Worm (Caenorhabditis elegans) whole organism, mixed stage, embryonic: ENCODE data around the gene atrn-1.

Source experiments
- M03D4.4 ChIP-seq: sonication (generic microtip); optimal IDR thresholded peaks from 2 replicates; lab custom pipeline; 2017; ENCODE audit warnings: mild to moderate bottlenecking, missing genetic modification characterization, missing compliant biosample characterization
- bed-3 ChIP-seq: fragments of 200-800 bp; sonication (Bioruptor generic); optimal IDR thresholded peaks from 3 replicates; lab custom pipeline; 2018; ENCODE audit warnings: mild to moderate bottlenecking, missing genetic modification characterization, moderate library complexity, missing compliant biosample characterization
- ceh-39 ChIP-seq: fragments of 150-350 bp; optimal IDR thresholded peaks from 2 replicates; lab custom pipeline; 2014; ENCODE audit warnings: missing biosample characterization, missing genetic modification characterization
- ceh-43 ChIP-seq: fragments of 200-800 bp; sonication (Bioruptor generic); optimal IDR thresholded peaks from 2 replicates; lab custom pipeline; 2018; ENCODE audit warnings: mild to moderate bottlenecking, missing genetic modification characterization, moderate library complexity, missing compliant biosample characterization
- ceh-83 ChIP-seq: fragments of 200-800 bp; sonication (Bioruptor generic); optimal IDR thresholded peaks from 2 replicates; lab custom pipeline; 2018; ENCODE audit warnings: mild to moderate bottlenecking, missing genetic modification characterization, missing compliant biosample characterization
- ces-1 ChIP-seq: fragments of 150-350 bp; optimal IDR thresholded peaks from 2 replicates; lab custom pipeline; 2014; ENCODE audit warnings: missing biosample characterization, missing genetic modification reagents, missing genetic modification characterization
- cnd-1 ChIP-seq: fragments of 200-800 bp; sonication (Bioruptor generic); optimal IDR thresholded peaks from 2 replicates; lab custom pipeline; 2018; ENCODE audit warnings: mild to moderate bottlenecking, missing genetic modification characterization, missing compliant biosample characterization
- drap-1 ChIP-seq: fragments of 200-800 bp; sonication (Bioruptor generic); optimal IDR thresholded peaks from 3 replicates; lab custom pipeline; 2018; ENCODE audit warnings: mild to moderate bottlenecking, missing genetic modification characterization, missing compliant biosample characterization
- elt-1 ChIP-seq: sonication (generic microtip); optimal IDR thresholded peaks from 2 replicates; lab custom pipeline; 2017; ENCODE audit warnings: missing genetic modification characterization, mild to moderate bottlenecking, missing compliant biosample characterization, antibody characterized with exemption, moderate library complexity, borderline replicate concordance; ENCODE audit not compliant: insufficient read depth
- elt-3 ChIP-seq: fragments of 150-350 bp; optimal IDR thresholded peaks from 2 replicates; lab custom pipeline; 2014; ENCODE audit warnings: missing biosample characterization, missing genetic modification characterization
- flh-1 ChIP-seq: fragments of 200-800 bp; sonication (Bioruptor generic); optimal IDR thresholded peaks from 2 replicates; lab custom pipeline; 2018; ENCODE audit warnings: mild to moderate bottlenecking, missing genetic modification characterization, moderate library complexity, missing compliant biosample characterization
- hlh-1 ChIP-seq: fragments of 150-350 bp; optimal IDR thresholded peaks from 2 replicates; lab custom pipeline; 2014; ENCODE audit warnings: missing biosample characterization, missing genetic modification reagents, missing genetic modification characterization
- lin-13 ChIP-seq: fragments of 150-350 bp; optimal IDR thresholded peaks from 2 replicates; lab custom pipeline; 2014; ENCODE audit warnings: missing biosample characterization, missing genetic modification characterization
- lin-32 ChIP-seq: fragments of 200-800 bp; sonication (Bioruptor generic); optimal IDR thresholded peaks from 2 replicates; lab custom pipeline; 2018; ENCODE audit warnings: mild to moderate bottlenecking, missing genetic modification characterization, missing compliant biosample characterization
- lsy-2 ChIP-seq: fragments of 150-350 bp; optimal IDR thresholded peaks from 2 replicates; lab custom pipeline; 2014; ENCODE audit warnings: missing biosample characterization, missing genetic modification characterization
- mab-5 ChIP-seq: fragments of 150-350 bp; optimal IDR thresholded peaks from 2 replicates; lab custom pipeline; 2014; ENCODE audit warnings: missing biosample characterization, missing genetic modification characterization
- mep-1 ChIP-seq: fragments of 150-350 bp; optimal IDR thresholded peaks from 2 replicates; lab custom pipeline; 2017; ENCODE audit warnings: missing biosample characterization, missing genetic modification reagents, missing genetic modification characterization, inconsistent platforms
- nhr-2 ChIP-seq: fragments of 150-350 bp; optimal IDR thresholded peaks from 2 replicates; lab custom pipeline; 2014; ENCODE audit warnings: missing biosample characterization, missing genetic modification characterization
- nhr-237 ChIP-seq: fragments of 150-350 bp; optimal IDR thresholded peaks from 2 replicates; lab custom pipeline; 2014; ENCODE audit warnings: missing biosample characterization, missing genetic modification characterization
- nhr-28 ChIP-seq: fragments of 150-350 bp; optimal IDR thresholded peaks from 2 replicates; lab custom pipeline; 2014; ENCODE audit warnings: missing biosample characterization, missing genetic modification characterization
- nhr-76 ChIP-seq: sonication (generic microtip); optimal IDR thresholded peaks from 2 replicates; lab custom pipeline; 2017; ENCODE audit warnings: missing biosample characterization, missing genetic modification characterization
- pha-4 ChIP-seq: fragments of 150-350 bp; optimal IDR thresholded peaks from 2 replicates; lab custom pipeline; 2018; ENCODE audit warnings: missing biosample characterization, missing genetic modification reagents, missing genetic modification characterization
- sem-2 ChIP-seq: fragments of 200-800 bp; sonication (Bioruptor generic); optimal IDR thresholded peaks from 2 replicates; lab custom pipeline; 2018; ENCODE audit warnings: mild to moderate bottlenecking, missing genetic modification characterization, missing compliant biosample characterization
- snpc-4 ChIP-seq: fragments of 150-350 bp; optimal IDR thresholded peaks from 2 replicates; lab custom pipeline; 2014; ENCODE audit warnings: missing biosample characterization, missing genetic modification characterization
- sptf-1 ChIP-seq: sonication (generic microtip); optimal IDR thresholded peaks from 2 replicates; lab custom pipeline; 2017; ENCODE audit warnings: mild to moderate bottlenecking, missing genetic modification characterization, moderate library complexity, missing compliant biosample characterization
- unc-120 ChIP-seq: sonication (generic microtip); optimal IDR thresholded peaks from 2 replicates; lab custom pipeline; 2017; ENCODE audit warnings: missing genetic modification characterization, missing compliant biosample characterization; ENCODE audit not compliant: poor library complexity, severe bottlenecking
- unc-39 ChIP-seq: fragments of 150-350 bp; optimal IDR thresholded peaks from 2 replicates; lab custom pipeline; 2014; ENCODE audit warnings: missing biosample characterization, missing genetic modification characterization
- unc-62 ChIP-seq: fragments of 150-350 bp; optimal IDR thresholded peaks from 2 replicates; lab custom pipeline; 2014; ENCODE audit warnings: missing biosample characterization, missing genetic modification reagents, missing genetic modification characterization

The atrn-1 gene

ce11 chrX:14674028-14674427, 37.4 kb upstream of the atrn-1 start, which contains the start of gene slt-1:
TSS of gene slt-1 (plus strand) at chrX:14674328.
- TF ChIP-seq unc-120 (tag; lab: Kevin White, UChicago), result peak; percentile 32
- TF ChIP-seq elt-1 (tag; lab: Kevin White, UChicago), result no peak
- TF ChIP-seq cnd-1, result no peak
- TF ChIP-seq sem-2 (GFP tag; lab: Kevin White, UChicago), result no peak

- TF ChIP-seq ceh-83 (GFP tag; lab: Kevin White, UChicago) (no peak), ceh-43 (GFP tag; lab: Kevin White, UChicago) (no peak), lsy-2 (tag; lab: Kevin White, UChicago) (no peak), sptf-1 (no peak), nhr-28 (tag; lab: Kevin White, UChicago) (no peak), elt-3 (tag; lab: Kevin White, UChicago) (no peak), unc-39 (tag; lab: Kevin White, UChicago) (no peak), nhr-2 (tag; lab: Kevin White, UChicago) (no peak), snpc-4 (no peak), ces-1 (GFP tag; lab: Kevin White, UChicago) (no peak), elt-1 (tag; lab: Kevin White, UChicago) (no peak), mep-1 (no peak), drap-1 (GFP tag; lab: Kevin White, UChicago) (no peak), M03D4.4 (tag; lab: Kevin White, UChicago) (no peak), nhr-76 (tag; lab: Kevin White, UChicago) (no peak), lin-13 (tag; lab: Kevin White, UChicago) (no peak)
These were observed 32.4 kb upstream of the atrn-1 start for ce11 chrX:14678983-14679382.

- TF ChIP-seq nhr-76 (tag; lab: Kevin White, UChicago), result no peak
- TF ChIP-seq lin-32, result no peak
- TF ChIP-seq ceh-83 (GFP tag; lab: Kevin White, UChicago), result no peak
- TF ChIP-seq, all 35 proteins: peak for 0
These were observed 30.9 kb upstream of the atrn-1 start for ce11 chrX:14680474-14680873.

- TF ChIP-seq elt-1 (tag; lab: Kevin White, UChicago) (no peak), sem-2 (GFP tag; lab: Kevin White, UChicago) (no peak), M03D4.4 (tag; lab: Kevin White, UChicago) (no peak), nhr-237 (tag; lab: Kevin White, UChicago) (no peak), nhr-76 (tag; lab: Kevin White, UChicago) (no peak), lin-13 (tag; lab: Kevin White, UChicago) (no peak), ceh-39 (tag; lab: Kevin White, UChicago) (no peak), unc-120 (tag; lab: Kevin White, UChicago) (peak; percentile 66), pha-4 (no peak), hlh-1 (tag; lab: Kevin White, UChicago) (peak; percentile 69), mab-5 (tag; lab: Kevin White, UChicago) (no peak), ceh-43 (GFP tag; lab: Kevin White, UChicago) (no peak), nhr-2 (tag; lab: Kevin White, UChicago) (no peak), unc-62 (GFP tag; lab: Kevin White, UChicago) (peak; percentile 53), bed-3 (GFP tag; lab: Kevin White, UChicago) (no peak)
These were observed 26.9 kb upstream of the atrn-1 start, which contains the start of gene csq-1 for ce11 chrX:14684406-14684927. TSS of gene csq-1 (plus strand) at chrX:14684877.

- TF ChIP-seq sem-2 (GFP tag; lab: Kevin White, UChicago) (no peak), ces-1 (GFP tag; lab: Kevin White, UChicago) (peak; percentile 3)
These were observed 18.5 kb upstream of the atrn-1 start, which contains the start of gene sox-3 for ce11 chrX:14692905-14693304. TSS of gene sox-3 (minus strand) at chrX:14693005.

ce11 chrX:14694633-14695177, 16.7 kb upstream of the atrn-1 start:
- TF ChIP-seq flh-1 (no peak), elt-3 (tag; lab: Kevin White, UChicago) (no peak), ces-1 (GFP tag; lab: Kevin White, UChicago) (peak; percentile 97)
